Worm (Caenorhabditis elegans): ENCODE results near the gene srx-111.

- TF ChIP-seq nhr-77 (tag; optimal IDR thresholded peaks at IDR 0.05) (no peak), mep-1 (tag; optimal IDR thresholded peaks at IDR 0.05) (no peak), R02D3.7 (tag; optimal IDR thresholded peaks at IDR 0.05) (no peak), sdz-12 (GFP tag; optimal IDR thresholded peaks at IDR 0.05) (no peak)
These were observed 27.7 kb downstream of the srx-111 start, which contains the start of gene T24E12.1 for ce11 chrII:3785257-3785656.
